Worm (Caenorhabditis elegans) whole organism, L1 larva: ENCODE data around the gene lrx-1.

Experiments
- efl-3 ChIP-seq: fragments of 200-800 bp; sonication (Bioruptor generic); optimal IDR thresholded peaks from 2 replicates; lab custom pipeline; 2018; ENCODE audit warnings: mild to moderate bottlenecking, missing genetic modification characterization, missing compliant biosample characterization
- lin-14 ChIP-seq: fragments of 200-800 bp; sonication (Bioruptor generic); optimal IDR thresholded peaks from 2 replicates; lab custom pipeline; 2018; ENCODE audit warnings: mild to moderate bottlenecking, missing genetic modification characterization, moderate library complexity, missing compliant biosample characterization
- lin-39 ChIP-seq: fragments of 150-350 bp; optimal IDR thresholded peaks from 2 replicates; lab custom pipeline; 2014; ENCODE audit warnings: missing biosample characterization, missing genetic modification reagents, missing genetic modification characterization
- nhr-11 ChIP-seq: fragments of 150-350 bp; optimal IDR thresholded peaks from 2 replicates; lab custom pipeline; 2014; ENCODE audit warnings: missing biosample characterization, missing genetic modification characterization
- nhr-237 ChIP-seq: fragments of 150-350 bp; optimal IDR thresholded peaks from 2 replicates; lab custom pipeline; 2014; ENCODE audit warnings: missing biosample characterization, missing genetic modification characterization
- nhr-77 ChIP-seq: fragments of 150-350 bp; optimal IDR thresholded peaks from 2 replicates; lab custom pipeline; 2014; ENCODE audit warnings: missing biosample characterization, missing genetic modification characterization
- pqm-1 ChIP-seq: sonication (generic microtip); optimal IDR thresholded peaks from 3 replicates; lab custom pipeline; 2017; ENCODE audit warnings: missing biosample characterization, missing genetic modification characterization
- unc-86 ChIP-seq: sonication (generic microtip); optimal IDR thresholded peaks from 2 replicates; lab custom pipeline; 2016; ENCODE audit warnings: missing genetic modification characterization, missing compliant biosample characterization

ce11 chrV:12209951-12210350, 42.4 kb upstream of the lrx-1 start:
- TF ChIP-seq unc-86 (tag; lab: Kevin White, UChicago) (no peak), nhr-11 (tag; lab: Kevin White, UChicago) (no peak), lin-39 (tag; lab: Kevin White, UChicago) (no peak), nhr-237 (tag; lab: Kevin White, UChicago) (no peak), lin-14 (GFP tag; lab: Kevin White, UChicago) (no peak), nhr-77 (no peak), pqm-1 (tag; lab: Kevin White, UChicago) (no peak), efl-3 (GFP tag; lab: Kevin White, UChicago) (no peak)
